Fruit fly (Drosophila melanogaster) whole organism, larva: Measurements from ENCODE around the gene CG8813.

ENCODE experiments used
- noc ChIP-seq: fragments of 200-800 bp; sonication (Bioruptor generic); optimal IDR thresholded peaks from 3 replicates; lab custom pipeline; 2019; ENCODE audit warnings: missing biosample characterization, mild to moderate bottlenecking, missing genetic modification characterization, moderate library complexity

The CG8813 gene

DNA sequence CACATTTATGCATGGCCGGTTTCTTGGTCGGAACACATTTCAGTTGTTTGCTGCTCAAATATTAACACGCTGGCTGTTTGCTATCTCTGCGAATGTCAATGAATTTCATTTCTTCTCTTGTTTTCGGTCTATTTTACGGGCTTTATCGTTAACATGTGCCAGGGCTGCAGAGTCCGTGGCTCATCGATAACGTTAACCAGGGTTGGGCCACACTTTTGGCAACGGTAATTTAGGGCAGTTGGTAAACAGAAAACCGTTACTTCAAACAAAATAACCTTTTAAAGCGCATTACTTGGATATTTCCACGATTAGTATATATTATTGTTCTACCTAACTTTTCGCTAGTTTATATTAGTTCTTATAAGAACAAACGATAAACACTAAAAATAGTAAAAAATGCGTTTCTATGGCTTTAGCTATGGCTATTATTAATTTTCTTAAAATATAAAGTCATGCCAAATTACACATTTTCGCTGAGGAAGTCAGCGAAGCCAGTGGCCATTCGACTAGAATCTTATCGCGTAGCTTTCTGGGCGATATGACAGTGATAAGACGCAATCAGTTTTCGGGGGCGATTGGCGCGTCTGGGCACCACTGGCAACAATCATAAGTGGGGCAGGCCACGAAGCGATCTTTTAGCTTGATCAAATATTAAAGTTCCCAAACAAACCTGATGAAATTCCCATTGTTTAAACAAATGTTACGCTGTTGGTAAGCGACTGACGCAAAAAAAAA lies 13.7 kb downstream of the CG8813 start:
- peak; percentile 63 for TF ChIP-seq noc (tag; lab: Kevin White, UChicago)

DNA sequence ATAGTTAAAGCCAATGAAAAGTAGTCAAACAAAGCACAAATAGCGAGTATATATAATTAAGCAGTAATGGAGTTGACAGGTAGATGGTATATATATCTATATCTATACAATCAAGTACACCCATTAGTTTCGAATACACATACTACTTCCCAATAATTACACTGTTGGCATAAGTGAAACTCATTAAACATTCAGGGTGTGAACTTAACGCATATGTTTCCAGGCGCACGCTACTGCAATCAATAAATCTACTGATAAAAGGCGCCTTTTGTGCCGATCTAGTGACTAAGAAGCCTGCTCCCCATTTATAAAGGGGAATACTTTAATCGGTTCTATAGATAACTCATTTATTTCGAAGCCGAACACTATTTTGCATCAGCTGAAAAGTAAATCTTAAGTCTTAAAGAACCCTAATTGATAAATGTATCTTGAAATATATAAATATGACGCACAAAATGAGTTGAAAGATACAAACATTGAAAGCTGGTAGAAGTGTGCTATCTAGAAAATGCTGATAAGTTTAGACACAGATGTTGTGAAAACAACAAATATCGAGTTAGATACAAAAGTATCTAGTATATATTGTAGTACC lies 14.3 kb downstream of the CG8813 start:
- TF ChIP-seq noc (tag; lab: Kevin White, UChicago), result no peak

- TF ChIP-seq noc (tag; lab: Kevin White, UChicago), result no peak
Observed at dm6 chr2L:2884683-2885502, 15.4 kb downstream of the CG8813 start.

DNA sequence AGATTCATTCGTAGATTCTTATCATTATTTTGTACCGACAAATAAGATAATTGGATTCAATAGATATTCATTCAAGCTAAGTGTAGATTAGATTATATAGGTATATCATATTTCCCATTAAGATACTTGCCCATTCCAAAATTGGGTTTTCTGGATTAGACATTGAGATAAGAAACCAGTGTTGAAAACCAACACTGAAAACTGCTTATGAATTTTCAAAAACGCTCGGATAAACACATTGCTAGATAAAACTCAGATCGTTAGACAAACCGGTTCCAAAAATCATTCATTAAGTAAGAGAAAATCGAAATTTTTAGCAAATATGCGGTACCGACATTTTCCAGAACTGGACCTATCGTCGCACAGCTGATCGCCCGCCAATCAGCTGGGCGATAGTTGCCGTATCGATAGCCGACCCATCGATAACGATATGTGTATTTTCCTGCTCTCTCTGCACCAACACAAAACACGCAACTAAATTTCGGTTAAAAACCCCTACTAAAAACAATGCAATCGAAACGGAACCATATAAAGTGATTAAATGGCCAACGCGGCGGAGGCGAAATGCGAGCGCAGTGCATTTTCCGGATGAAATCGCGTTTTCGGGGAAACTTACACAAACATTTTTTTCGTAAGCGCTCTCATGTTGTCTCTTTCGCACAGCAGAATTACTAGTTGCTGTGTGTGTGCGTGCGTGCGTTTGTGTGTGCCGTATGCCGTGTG lies 16.2 kb downstream of the CG8813 start, which contains the start of the genes NTPase and lilli:
NTPase (minus strand) TSS at position 348 of the 723 bp plus-strand sequence.
lilli (plus strand) TSS at position 427 of the 723 bp plus-strand sequence.
- no peak for TF ChIP-seq noc (tag; lab: Kevin White, UChicago)

DNA sequence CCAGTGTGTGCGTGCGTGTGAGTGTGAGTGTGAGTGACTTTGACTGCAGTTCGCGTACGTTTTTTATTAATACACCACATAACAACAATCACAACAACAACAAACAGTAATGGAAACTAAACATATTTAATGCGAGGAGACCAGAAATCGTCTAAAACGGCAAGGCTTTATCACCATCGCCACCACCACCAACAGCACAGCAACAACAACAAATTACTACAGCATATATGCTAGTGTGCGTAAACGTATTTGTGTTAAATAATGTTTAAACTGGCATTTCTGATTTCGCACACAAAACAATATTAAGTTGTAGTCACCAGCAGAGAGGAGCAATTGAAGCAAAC lies 16.7 kb downstream of the CG8813 start:
- no peak for TF ChIP-seq noc (tag; lab: Kevin White, UChicago)

DNA sequence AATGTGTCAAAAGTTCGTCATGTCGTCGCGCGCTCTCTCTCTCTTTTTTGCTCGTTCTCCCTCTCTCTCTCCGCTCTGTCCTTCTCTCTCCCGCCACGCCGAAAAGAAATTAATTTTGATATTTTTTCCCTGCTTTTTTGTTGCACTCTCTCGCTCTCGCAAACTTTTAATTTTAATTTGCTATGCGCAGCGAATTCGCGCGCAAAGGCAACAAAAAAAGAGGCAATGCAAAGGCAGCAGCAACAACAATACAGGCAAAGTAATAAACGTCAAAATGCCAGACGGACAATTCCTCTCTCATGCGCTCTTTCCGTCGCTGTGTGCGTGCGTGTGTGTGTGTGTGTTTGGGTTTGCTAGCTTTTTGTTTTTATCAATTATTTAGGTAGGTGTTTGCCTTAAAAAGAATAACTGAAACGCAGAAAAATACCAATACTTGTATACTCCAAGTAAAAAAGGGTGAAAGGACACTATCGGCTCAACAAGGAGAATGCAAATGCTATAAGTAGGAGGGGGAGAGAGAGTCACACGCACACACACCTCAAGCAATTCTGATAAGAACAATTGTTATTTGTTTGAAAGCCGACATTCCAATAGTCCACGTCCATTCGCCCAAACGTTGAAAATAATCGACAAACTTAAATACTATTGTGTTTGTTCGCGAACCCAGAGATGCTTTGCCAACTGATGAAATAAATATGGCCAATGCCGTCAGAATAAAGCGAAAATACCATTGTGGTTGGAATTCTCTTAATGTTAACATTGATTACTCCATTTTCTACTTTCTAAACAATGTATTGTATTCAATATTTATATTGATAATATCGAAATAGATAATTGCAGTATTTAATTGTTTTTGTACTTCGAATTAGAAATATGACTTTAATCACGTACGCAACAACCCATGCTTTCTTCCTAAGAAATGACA lies 17.4 kb downstream of the CG8813 start:
- TF ChIP-seq noc (tag; lab: Kevin White, UChicago), result no peak

DNA sequence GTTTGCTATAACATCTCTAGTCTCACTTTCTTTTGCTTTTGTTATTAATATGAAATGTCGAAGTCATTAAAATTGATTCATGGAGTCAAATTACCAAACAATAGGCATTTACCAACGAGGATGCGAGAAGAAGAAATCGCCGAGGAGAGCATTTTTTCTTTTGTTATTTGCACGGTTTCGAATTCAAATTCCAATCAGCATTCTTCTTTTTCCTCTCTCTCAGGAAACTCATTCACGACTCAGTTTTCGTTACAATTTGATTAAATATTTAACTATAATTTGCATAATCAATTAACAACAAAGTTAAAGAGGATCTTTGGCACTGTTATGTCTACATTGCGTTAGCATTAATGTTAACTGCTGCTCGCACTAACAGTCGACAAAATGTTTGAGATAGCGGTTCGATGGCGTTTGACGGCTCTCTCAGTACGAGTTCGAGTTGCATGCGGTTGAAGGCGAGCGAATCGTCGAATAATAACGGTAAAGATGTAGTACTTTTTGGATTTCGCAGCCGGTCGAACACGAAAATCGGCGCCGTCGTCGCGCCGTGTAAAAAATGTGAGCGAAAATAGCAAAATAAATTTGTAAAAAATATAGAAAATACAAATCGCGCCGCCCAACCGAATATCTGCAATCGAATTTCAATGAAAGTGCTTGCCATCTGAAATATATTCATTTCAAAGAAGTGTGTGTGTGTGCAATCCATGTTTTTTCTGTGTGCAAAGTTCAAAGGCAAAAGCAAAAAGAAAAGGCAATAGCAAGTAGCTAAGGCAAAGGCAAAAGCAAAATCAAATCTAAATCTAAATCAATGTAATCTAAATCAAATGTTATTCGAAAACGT lies 18.5 kb downstream of the CG8813 start:
- no peak for TF ChIP-seq noc (tag; lab: Kevin White, UChicago)

dm6 chr2L:2888859-2889443 lies 19.5 kb downstream of the CG8813 start:
- peak; percentile 10 for TF ChIP-seq noc (tag; lab: Kevin White, UChicago)

- no peak for TF ChIP-seq noc (tag; lab: Kevin White, UChicago)
Observed at dm6 chr2L:2891200-2891599, 21.7 kb downstream of the CG8813 start.

- no peak for TF ChIP-seq noc (tag; lab: Kevin White, UChicago)
Observed at dm6 chr2L:2894356-2894755, 24.9 kb downstream of the CG8813 start.

dm6 chr2L:2897024-2897549 lies 27.6 kb downstream of the CG8813 start:
- no peak for TF ChIP-seq noc (tag; lab: Kevin White, UChicago)

- no peak for TF ChIP-seq noc (tag; lab: Kevin White, UChicago)
Observed at dm6 chr2L:2897710-2898109, 28.3 kb downstream of the CG8813 start.

DNA sequence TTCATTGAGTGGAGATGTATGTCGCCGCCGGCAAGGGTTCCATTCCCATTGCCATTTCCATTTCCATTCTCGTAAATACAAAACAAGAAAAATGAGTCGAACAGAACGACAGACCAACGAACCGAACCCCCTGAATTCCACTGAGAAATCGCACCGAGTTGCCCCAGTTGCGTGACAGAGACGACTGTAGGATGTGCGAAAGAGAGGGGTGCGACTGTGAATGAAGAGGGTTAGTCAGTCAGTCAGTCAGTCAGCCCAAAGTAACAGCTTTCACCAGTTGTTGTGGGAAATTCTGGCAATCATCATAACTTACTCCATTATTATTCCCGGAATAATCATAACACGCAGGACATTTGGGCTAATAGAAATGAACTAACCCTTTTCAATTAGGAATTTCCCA lies 28.8 kb downstream of the CG8813 start:
- no peak for TF ChIP-seq noc (tag; lab: Kevin White, UChicago)
